Worm (Caenorhabditis elegans) whole organism, young adult: Measurements from ENCODE around the gene spt-4.

Experiments used
- lin-35 ChIP-seq, 3 experiments: fragments of 150-350 bp in 2 of 3; sonication (generic microtip) in 1 of 3; optimal IDR thresholded peaks; 2 replicates each; lab custom pipeline; 2014 to 2018; ENCODE audit warnings: missing biosample characterization in 3 of 3, missing genetic modification characterization in 3 of 3, missing genetic modification reagents in 3 of 3
- madf-6 ChIP-seq: fragments of 200-800 bp; sonication (Bioruptor generic); IDR thresholded peaks from 2 replicates; pipeline ENCODE4 v1.3.6; 2022; ENCODE audit warnings: missing genetic modification reagents, missing genetic modification characterization, missing compliant biosample characterization
- mcd-1 ChIP-seq: fragments of 200-800 bp; sonication (Bioruptor generic); IDR thresholded peaks from 2 replicates; pipeline ENCODE4 v1.3.6; 2022; ENCODE audit warnings: missing genetic modification reagents, missing genetic modification characterization, missing compliant biosample characterization
- pbrm-1 ChIP-seq: fragments of 200-800 bp; sonication (Bioruptor generic); IDR thresholded peaks from 2 replicates; pipeline ENCODE4 v1.3.6; 2022; ENCODE audit warnings: missing genetic modification reagents, missing genetic modification characterization, missing compliant biosample characterization
- ztf-26 ChIP-seq: sonication (generic microtip); optimal IDR thresholded peaks from 2 replicates; lab custom pipeline; 2017; ENCODE audit warnings: missing genetic modification characterization, missing compliant biosample characterization
- ztf-6 ChIP-seq: fragments of 200-800 bp; sonication (Bioruptor generic); IDR thresholded peaks from 2 replicates; pipeline ENCODE4 v1.3.6; 2022; ENCODE audit warnings: missing genetic modification reagents, missing genetic modification characterization, missing compliant biosample characterization

- no peak for TF ChIP-seq mcd-1 (GFP tag; lab: Robert Waterston, UW)
- TF ChIP-seq madf-6, result no peak
- no peak for TF ChIP-seq lin-35 (GFP tag; optimal IDR thresholded peaks at IDR 0.05; lab: Kevin White, UChicago)
- TF ChIP-seq ztf-6 (GFP tag; lab: Robert Waterston, UW), result no peak
- no peak for TF ChIP-seq ztf-26
- TF ChIP-seq pbrm-1 (GFP tag; lab: Robert Waterston, UW), result no peak
Measured at ce11 chrIII:42725-43124, 26.8 kb downstream of the spt-4 start.
